Worm (Caenorhabditis elegans) whole organism, L2 larva: ENCODE measurements around the gene F39D8.3.

Experiments used
- alr-1 ChIP-seq: fragments of 150-350 bp; optimal IDR thresholded peaks from 2 replicates; lab custom pipeline; 2014; ENCODE audit warnings: missing biosample characterization, missing genetic modification characterization
- elt-3 ChIP-seq: sonication (generic microtip); optimal IDR thresholded peaks from 2 replicates; lab custom pipeline; 2017; ENCODE audit warnings: missing biosample characterization, missing genetic modification characterization
- lin-13 ChIP-seq: fragments of 150-350 bp; optimal IDR thresholded peaks from 2 replicates; lab custom pipeline; 2014; ENCODE audit warnings: missing biosample characterization, missing genetic modification reagents, missing genetic modification characterization
- nhr-237 ChIP-seq: fragments of 150-350 bp; optimal IDR thresholded peaks from 2 replicates; lab custom pipeline; 2014; ENCODE audit warnings: missing biosample characterization, missing genetic modification characterization
- nhr-6 ChIP-seq: fragments of 150-350 bp; optimal IDR thresholded peaks from 2 replicates; lab custom pipeline; 2014; ENCODE audit warnings: missing biosample characterization, missing genetic modification characterization
- skn-1 ChIP-seq: sonication (generic microtip); optimal IDR thresholded peaks from 2 replicates; lab custom pipeline; 2017; ENCODE audit warnings: missing biosample characterization, missing genetic modification characterization
- unc-39 ChIP-seq: fragments of 150-350 bp; optimal IDR thresholded peaks from 2 replicates; lab custom pipeline; 2014; ENCODE audit warnings: missing biosample characterization, missing genetic modification characterization
- unc-62 ChIP-seq: fragments of 150-350 bp; optimal IDR thresholded peaks from 2 replicates; lab custom pipeline; 2014; ENCODE audit warnings: missing biosample characterization, missing genetic modification reagents, missing genetic modification characterization
- zag-1 ChIP-seq: fragments of 150-350 bp; optimal IDR thresholded peaks from 2 replicates; lab custom pipeline; 2014; ENCODE audit warnings: missing biosample characterization, missing genetic modification characterization
- ztf-11 ChIP-seq: sonication (generic microtip); optimal IDR thresholded peaks from 2 replicates; lab custom pipeline; 2017; ENCODE audit warnings: missing biosample characterization, missing genetic modification characterization

DNA sequence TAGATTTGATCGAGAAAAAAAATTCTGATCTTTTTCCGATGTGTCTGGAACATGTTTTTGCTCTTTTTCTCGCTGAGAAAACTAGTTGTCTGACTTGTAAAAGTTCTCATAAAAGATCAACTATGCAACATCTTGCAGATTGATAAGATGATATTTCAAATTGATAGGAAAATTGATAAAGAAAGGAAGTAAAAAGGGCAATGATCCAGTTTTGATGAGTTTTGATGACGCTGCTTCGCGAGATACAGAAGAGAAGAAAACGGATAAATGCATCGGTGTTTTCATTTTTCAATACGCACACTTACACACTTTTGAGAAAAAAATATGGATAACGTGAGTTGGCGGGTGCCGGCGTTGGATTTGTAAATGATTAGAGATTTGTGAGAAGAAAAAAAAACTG, 45.5 kb upstream of the F39D8.3 start:
- TF ChIP-seq skn-1 (tag; lab: Kevin White, UChicago) (no peak), unc-39 (tag; lab: Kevin White, UChicago) (no peak), unc-62 (GFP tag; lab: Kevin White, UChicago) (no peak), elt-3 (tag; lab: Kevin White, UChicago) (no peak), nhr-237 (tag; lab: Kevin White, UChicago) (no peak), zag-1 (tag; lab: Kevin White, UChicago) (no peak), nhr-6 (tag; lab: Kevin White, UChicago) (no peak), ztf-11 (tag; lab: Kevin White, UChicago) (no peak), lin-13 (GFP tag; lab: Kevin White, UChicago) (no peak), alr-1 (tag; lab: Kevin White, UChicago) (no peak)
